Worm (Caenorhabditis elegans): ENCODE measurements around the gene srx-122.

- TF ChIP-seq sup-37 (GFP tag; optimal IDR thresholded peaks at IDR 0.05) (no peak), blmp-1 (tag; optimal IDR thresholded peaks at IDR 0.05) (no peak), fkh-10 (GFP tag; optimal IDR thresholded peaks at IDR 0.05) (no peak), snpc-4 (tag; optimal IDR thresholded peaks at IDR 0.05) (no peak), egl-13 (tag; optimal IDR thresholded peaks at IDR 0.05) (no peak), dpl-1 (GFP tag; optimal IDR thresholded peaks at IDR 0.05) (no peak), hpl-2 (GFP tag; optimal IDR thresholded peaks at IDR 0.05) (no peak), lin-15B (tag; optimal IDR thresholded peaks at IDR 0.05) (no peak), fos-1 (tag; optimal IDR thresholded peaks at IDR 0.05) (no peak)
Measured at ce11 chrV:3256051-3256450, 41.6 kb downstream of the srx-122 start, which contains the start of gene srt-63.

Data from whole organism, L1 larva.